Worm (Caenorhabditis elegans) whole organism, mixed stage, embryonic: ENCODE measurements around the gene end-3.

Source experiments
- ces-1 ChIP-seq: fragments of 150-350 bp; optimal IDR thresholded peaks from 2 replicates; lab custom pipeline; 2014; ENCODE audit warnings: missing biosample characterization, missing genetic modification reagents, missing genetic modification characterization
- flh-1 ChIP-seq: fragments of 200-800 bp; sonication (Bioruptor generic); optimal IDR thresholded peaks from 2 replicates; lab custom pipeline; 2018; ENCODE audit warnings: mild to moderate bottlenecking, missing genetic modification characterization, moderate library complexity, missing compliant biosample characterization
- lin-13 ChIP-seq: fragments of 150-350 bp; optimal IDR thresholded peaks from 2 replicates; lab custom pipeline; 2014; ENCODE audit warnings: missing biosample characterization, missing genetic modification characterization
- nhr-12 ChIP-seq: fragments of 150-350 bp; optimal IDR thresholded peaks from 2 replicates; lab custom pipeline; 2014; ENCODE audit warnings: missing biosample characterization, missing genetic modification characterization
- unc-62 ChIP-seq: fragments of 150-350 bp; optimal IDR thresholded peaks from 2 replicates; lab custom pipeline; 2014; ENCODE audit warnings: missing biosample characterization, missing genetic modification reagents, missing genetic modification characterization
- ztf-11 ChIP-seq: fragments of 150-350 bp; optimal IDR thresholded peaks from 2 replicates; lab custom pipeline; 2014; ENCODE audit warnings: missing biosample characterization, missing genetic modification characterization

DNA sequence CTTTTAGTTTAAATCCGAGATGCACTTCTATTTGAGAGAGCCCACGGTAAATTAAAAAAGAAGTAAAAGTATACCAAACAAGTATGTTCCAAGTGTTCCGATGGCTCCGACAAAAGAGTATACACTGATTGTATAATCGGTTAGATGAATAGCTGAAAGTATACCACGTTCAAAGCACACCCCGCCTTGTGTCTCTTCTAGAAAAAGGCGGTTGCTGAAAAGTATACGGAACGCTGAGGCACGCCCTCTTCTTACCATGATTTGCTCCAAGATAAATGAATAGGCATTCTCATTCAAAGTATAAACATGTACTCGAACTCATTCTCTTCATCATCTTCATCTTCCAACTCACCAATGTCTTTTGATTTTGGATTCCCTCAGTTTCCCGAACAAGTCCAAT lies at the start of gene end-3:
- TF ChIP-seq ztf-11 (no peak), nhr-12 (tag; lab: Kevin White, UChicago) (no peak), lin-13 (no peak), flh-1 (GFP tag; lab: Kevin White, UChicago) (no peak), ces-1 (GFP tag; lab: Kevin White, UChicago) (no peak), unc-62 (GFP tag; lab: Kevin White, UChicago) (no peak)
